Fruit fly (Drosophila melanogaster) whole organism, embryonic: ENCODE data around the gene Tim9b.

Experiments
- Awh ChIP-seq: fragments of 200-800 bp; sonication (Bioruptor generic); IDR thresholded peaks from 2 replicates; pipeline ENCODE4, ENCODE4 v1.3.6; 2022; ENCODE audit warnings: missing biosample characterization, missing genetic modification characterization
- B-H2 ChIP-seq: fragments of 200-800 bp; sonication (Bioruptor generic); optimal IDR thresholded peaks from 2 replicates; lab custom pipeline; 2018; ENCODE audit warnings: missing biosample characterization, mild to moderate bottlenecking, missing genetic modification characterization
- CG12236 ChIP-seq: fragments of 200-800 bp; sonication (Bioruptor generic); optimal IDR thresholded peaks from 2 replicates; lab custom pipeline; 2016; ENCODE audit warnings: missing biosample characterization, missing genetic modification characterization
- CG12391 ChIP-seq: fragments of 200-800 bp; sonication (Bioruptor generic); optimal IDR thresholded peaks from 3 replicates; lab custom pipeline; 2018; ENCODE audit warnings: missing biosample characterization, mild to moderate bottlenecking, missing genetic modification characterization, moderate library complexity
- CG1602 ChIP-seq: fragments of 200-800 bp; sonication (Bioruptor generic); optimal IDR thresholded peaks from 3 replicates; lab custom pipeline; 2016; ENCODE audit warnings: missing biosample characterization, missing genetic modification characterization
- CG1647 ChIP-seq: fragments of 200-800 bp; sonication (Bioruptor generic); optimal IDR thresholded peaks from 3 replicates; lab custom pipeline; 2016; ENCODE audit warnings: missing biosample characterization, missing genetic modification characterization
- CG17186 ChIP-seq: fragments of 200-800 bp; sonication (Bioruptor generic); optimal IDR thresholded peaks from 3 replicates; lab custom pipeline; 2017; ENCODE audit warnings: missing biosample characterization, missing genetic modification reagents, missing genetic modification characterization
- CG17612 ChIP-seq: fragments of 200-800 bp; sonication (Bioruptor generic); IDR thresholded peaks from 2 replicates; pipeline ENCODE4 v1.3.6; 2022; ENCODE audit warnings: missing biosample characterization, missing genetic modification characterization
- CG1832 ChIP-seq: fragments of 200-800 bp; sonication (Bioruptor generic); optimal IDR thresholded peaks from 2 replicates; lab custom pipeline; 2017; ENCODE audit warnings: missing biosample characterization, mild to moderate bottlenecking, missing genetic modification characterization, inconsistent platforms
- CG18619 ChIP-seq: fragments of 200-800 bp; sonication (Bioruptor generic); optimal IDR thresholded peaks from 3 replicates; lab custom pipeline; 2017; ENCODE audit warnings: missing biosample characterization, mild to moderate bottlenecking, missing genetic modification characterization
- CG2202 ChIP-seq: fragments of 200-800 bp; sonication (Bioruptor generic); optimal IDR thresholded peaks from 2 replicates; lab custom pipeline; 2018; ENCODE audit warnings: missing biosample characterization, mild to moderate bottlenecking, missing genetic modification characterization
- CG2678 ChIP-seq: fragments of 200-800 bp; sonication (Bioruptor generic); optimal IDR thresholded peaks from 3 replicates; lab custom pipeline; 2019; ENCODE audit warnings: missing biosample characterization, mild to moderate bottlenecking, missing genetic modification characterization, moderate library complexity
- CG2889 ChIP-seq: fragments of 200-800 bp; sonication (Bioruptor generic); IDR thresholded peaks from 3 replicates; pipeline ENCODE4 v1.3.6; 2022; ENCODE audit warnings: missing biosample characterization, missing genetic modification characterization
- CG31224 ChIP-seq: fragments of 200-800 bp; sonication (Bioruptor generic); IDR thresholded peaks from 2 replicates; pipeline ENCODE4 v1.3.6; 2022; ENCODE audit warnings: missing biosample characterization, missing genetic modification characterization
- CG42726 ChIP-seq: fragments of 200-800 bp; sonication (Bioruptor generic); IDR thresholded peaks from 2 replicates; pipeline ENCODE4 v1.3.6; 2022; ENCODE audit warnings: missing biosample characterization, missing genetic modification characterization; ENCODE audit not compliant: partially characterized antibody
- CG4854 ChIP-seq: fragments of 200-800 bp; sonication (Bioruptor generic); optimal IDR thresholded peaks from 2 replicates; lab custom pipeline; 2016; ENCODE audit warnings: missing biosample characterization, missing genetic modification characterization, inconsistent platforms
- CG6683 ChIP-seq: fragments of 200-800 bp; sonication (Bioruptor generic); optimal IDR thresholded peaks from 2 replicates; lab custom pipeline; 2017; ENCODE audit warnings: missing biosample characterization, mild to moderate bottlenecking, missing genetic modification characterization, missing genetic modification reagents
- CG8089 ChIP-seq: fragments of 200-800 bp; sonication (Bioruptor generic); optimal IDR thresholded peaks from 3 replicates; lab custom pipeline; 2016; ENCODE audit warnings: missing biosample characterization, missing genetic modification characterization
- Dip2 ChIP-seq: fragments of 200-800 bp; sonication (Bioruptor generic); IDR thresholded peaks from 2 replicates; pipeline ENCODE4 v1.3.6; 2022; ENCODE audit warnings: missing biosample characterization, missing genetic modification characterization
- E2f2 ChIP-seq: fragments of 200-800 bp; sonication (Bioruptor generic); IDR thresholded peaks from 2 replicates; pipeline ENCODE4 v1.3.6; 2022; ENCODE audit warnings: missing biosample characterization, missing genetic modification characterization
- GATAe ChIP-seq: fragments of 200-800 bp; sonication (Bioruptor generic); conservative IDR thresholded peaks from 2 replicates; pipeline ENCODE4 v1.3.6; 2022; ENCODE audit warnings: missing biosample characterization, missing genetic modification characterization
- Hmr ChIP-seq: fragments of 200-800 bp; sonication (Bioruptor generic); optimal IDR thresholded peaks from 3 replicates; lab custom pipeline; 2017; ENCODE audit warnings: mild to moderate bottlenecking, missing biosample characterization, missing genetic modification reagents, missing genetic modification characterization
- Hr78 ChIP-seq, 2 experiments: fragments of 200-800 bp in 1 of 2; fragments of >200 bp in 1 of 2; sonication (Bioruptor generic) in 1 of 2; optimal IDR thresholded peaks; 2 replicates each; lab custom pipeline; 2017 to 2019; ENCODE audit warnings: missing biosample characterization in 2 of 2, missing genetic modification characterization in 2 of 2, mild to moderate bottlenecking in 1 of 2, moderate library complexity in 1 of 2
- MTF-1 ChIP-seq: fragments of 200-800 bp; sonication (Bioruptor generic); optimal IDR thresholded peaks from 2 replicates; lab custom pipeline; 2018; ENCODE audit warnings: missing biosample characterization, mild to moderate bottlenecking, missing genetic modification characterization, borderline replicate concordance
- Mad ChIP-seq: fragments of 200-800 bp; sonication (Bioruptor generic); optimal IDR thresholded peaks from 2 replicates; lab custom pipeline; 2016; ENCODE audit warnings: missing biosample characterization, missing genetic modification characterization
- Nf-YC ChIP-seq: fragments of 200-800 bp; optimal IDR thresholded peaks from 3 replicates; lab custom pipeline; 2019; ENCODE audit warnings: missing biosample characterization, mild to moderate bottlenecking, missing genetic modification characterization, moderate library complexity
- Spps ChIP-seq: fragments of 200-800 bp; sonication (Bioruptor generic); optimal IDR thresholded peaks from 2 replicates; lab custom pipeline; 2018; ENCODE audit warnings: missing biosample characterization, mild to moderate bottlenecking, missing genetic modification characterization
- Taf1 ChIP-seq: fragments of 200-800 bp; sonication (Bioruptor generic); IDR thresholded peaks from 2 replicates; pipeline ENCODE4 v1.3.6; 2022; ENCODE audit warnings: missing biosample characterization, missing genetic modification characterization
- bbx ChIP-seq: fragments of 200-800 bp; sonication (Bioruptor generic); IDR thresholded peaks from 2 replicates; pipeline ENCODE4 v1.3.6; 2022; ENCODE audit warnings: missing biosample characterization, missing genetic modification characterization; ENCODE audit not compliant: partially characterized antibody
- cas ChIP-seq: fragments of 200-800 bp; sonication (Bioruptor generic); IDR thresholded peaks from 2 replicates; pipeline ENCODE4 v1.3.6; 2022; ENCODE audit warnings: missing biosample characterization, missing genetic modification characterization
- crc ChIP-seq: fragments of 200-800 bp; sonication (Bioruptor generic); optimal IDR thresholded peaks from 2 replicates; lab custom pipeline; 2016; ENCODE audit warnings: missing biosample characterization, missing genetic modification characterization
- crol ChIP-seq: fragments of 200-800 bp; sonication (Bioruptor generic); IDR thresholded peaks from 2 replicates; pipeline ENCODE4 v1.3.6; 2022; ENCODE audit warnings: missing biosample characterization, missing genetic modification characterization
- dimm ChIP-seq: fragments of 200-800 bp; sonication (Bioruptor generic); IDR thresholded peaks from 2 replicates; pipeline ENCODE4 v1.3.6; 2022; ENCODE audit warnings: missing biosample characterization, missing genetic modification characterization
- ewg ChIP-seq: fragments of 200-800 bp; sonication (Bioruptor generic); optimal IDR thresholded peaks from 3 replicates; lab custom pipeline; 2017; ENCODE audit warnings: mild to moderate bottlenecking, missing biosample characterization, missing genetic modification reagents, missing genetic modification characterization
- fd102C ChIP-seq: fragments of 200-800 bp; sonication (Bioruptor generic); optimal IDR thresholded peaks from 2 replicates; lab custom pipeline; 2018; ENCODE audit warnings: missing biosample characterization, mild to moderate bottlenecking, missing genetic modification characterization, moderate library complexity
- ham ChIP-seq: fragments of 200-800 bp; sonication (Bioruptor generic); IDR thresholded peaks from 2 replicates; pipeline ENCODE4 v1.3.6; 2022; ENCODE audit warnings: missing biosample characterization, missing genetic modification characterization
- jigr1 ChIP-seq: fragments of 200-800 bp; sonication (Bioruptor generic); IDR thresholded peaks from 3 replicates; pipeline ENCODE4 v1.3.6; 2022; ENCODE audit warnings: missing biosample characterization, missing genetic modification characterization
- jumu ChIP-seq: fragments of 200-800 bp; sonication (Bioruptor generic); optimal IDR thresholded peaks from 3 replicates; lab custom pipeline; 2016; ENCODE audit warnings: missing biosample characterization, missing genetic modification characterization
- kay ChIP-seq: fragments of 200-800 bp; sonication (Bioruptor generic); optimal IDR thresholded peaks from 2 replicates; lab custom pipeline; 2016; ENCODE audit warnings: missing biosample characterization, missing genetic modification characterization
- lbe ChIP-seq: fragments of 200-800 bp; sonication (Bioruptor generic); optimal IDR thresholded peaks from 2 replicates; lab custom pipeline; 2016; ENCODE audit warnings: missing biosample characterization, mild to moderate bottlenecking, missing genetic modification characterization
- lmd ChIP-seq: fragments of 200-800 bp; sonication (Bioruptor generic); IDR thresholded peaks from 2 replicates; pipeline ENCODE4 v1.3.6; 2022; ENCODE audit warnings: missing biosample characterization, missing genetic modification characterization
- peb ChIP-seq: fragments of 200-800 bp; sonication (Bioruptor generic); IDR thresholded peaks from 2 replicates; pipeline ENCODE4 v1.3.6; 2022; ENCODE audit warnings: missing biosample characterization, missing genetic modification characterization
- psq ChIP-seq: fragments of 200-800 bp; sonication (Bioruptor generic); optimal IDR thresholded peaks from 2 replicates; lab custom pipeline; 2017; ENCODE audit warnings: missing biosample characterization, missing genetic modification characterization
- seq ChIP-seq: fragments of 200-800 bp; sonication (Bioruptor generic); IDR thresholded peaks from 2 replicates; pipeline ENCODE4 v1.3.6; 2022; ENCODE audit warnings: missing biosample characterization, missing genetic modification characterization
- sim ChIP-seq: fragments of 200-800 bp; sonication (Bioruptor generic); IDR thresholded peaks from 2 replicates; pipeline ENCODE4 v1.3.6; 2022; ENCODE audit warnings: missing biosample characterization, missing genetic modification characterization
- slbo ChIP-seq: fragments of 200-800 bp; sonication (Bioruptor generic); IDR thresholded peaks from 2 replicates; pipeline ENCODE4 v1.3.6; 2022; ENCODE audit warnings: missing biosample characterization, missing genetic modification characterization
- sna ChIP-seq: fragments of 200-800 bp; sonication (Bioruptor generic); IDR thresholded peaks from 2 replicates; pipeline ENCODE4 v1.3.6; 2022; ENCODE audit warnings: missing biosample characterization, missing genetic modification characterization; ENCODE audit not compliant: partially characterized antibody
- toy ChIP-seq: fragments of 200-800 bp; sonication (Bioruptor generic); IDR thresholded peaks from 2 replicates; pipeline ENCODE4 v1.3.6; 2022; ENCODE audit warnings: missing biosample characterization, missing genetic modification characterization
- twi ChIP-seq: fragments of 200-800 bp; optimal IDR thresholded peaks from 2 replicates; lab custom pipeline; 2019; ENCODE audit warnings: missing biosample characterization, mild to moderate bottlenecking, missing genetic modification characterization, moderate library complexity
- vnd ChIP-seq: fragments of 200-800 bp; sonication (Bioruptor generic); IDR thresholded peaks from 3 replicates; pipeline ENCODE4 v1.3.6; 2022; ENCODE audit warnings: missing biosample characterization, missing genetic modification characterization; ENCODE audit not compliant: partially characterized antibody
- wek ChIP-seq: fragments of 200-800 bp; sonication (Bioruptor generic); optimal IDR thresholded peaks from 3 replicates; lab custom pipeline; 2018; ENCODE audit warnings: missing biosample characterization, mild to moderate bottlenecking, missing genetic modification characterization, moderate library complexity

Tim9b gene

dm6 chrX:19666991-19667409 lies 48.7 kb upstream of the Tim9b start, which contains the start of gene Zw (continued):
- TF ChIP-seq CG18619 (peak; percentile 16), Dip2 (no peak), lbe (peak; percentile 40), CG42726 (GFP tag; lab: Robert Waterston, UW) (no peak), Awh (no peak), Hmr (GFP tag; lab: Kevin White, UChicago) (peak; percentile 27), bbx (GFP tag; lab: Robert Waterston, UW) (peak; percentile 61), kay (GFP tag; lab: Kevin White, UChicago) (no peak), B-H2 (peak; percentile 48), CG31224 (0 out of 2 replicates have a peak, but pooled peaks have one; percentile 38), CG17186 (GFP tag; lab: Kevin White, UChicago) (no peak), twi (peak; percentile 36), GATAe (GFP tag; lab: Robert Waterston, UW) (peak; percentile 13; the same call in 1 of the 2 replicates), wek (GFP tag; lab: Kevin White, UChicago) (no peak), CG2202 (tag; lab: Kevin White, UChicago) (no peak), toy (GFP tag; lab: Robert Waterston, UW) (no peak), CG12236 (no peak), peb (no peak), CG17612 (GFP tag; lab: Robert Waterston, UW) (no peak), dimm (GFP tag; lab: Robert Waterston, UW) (no peak), lmd (GFP tag; lab: Robert Waterston, UW) (peak; percentile 47; the same call in 1 of the 2 replicates), ewg (no peak), CG8089 (GFP tag; lab: Kevin White, UChicago) (peak; percentile 10), CG1832 (GFP tag; lab: Kevin White, UChicago) (no peak), MTF-1 (GFP tag; lab: Kevin White, UChicago) (no peak), CG1647 (GFP tag; lab: Kevin White, UChicago) (peak; percentile 11), crc (GFP tag; lab: Kevin White, UChicago) (no peak), fd102C (GFP tag; lab: Kevin White, UChicago) (no peak), Mad (GFP tag; lab: Kevin White, UChicago) (no peak), Spps (tag; lab: Kevin White, UChicago) (no peak), Nf-YC (tag; lab: Kevin White, UChicago) (peak; percentile 1), psq (no peak), E2f2 (peak; percentile 35; the same call in 1 of the 2 replicates), vnd (0 out of 3 replicates have a peak, but pooled peaks have one; percentile 37), sim (GFP tag; lab: Robert Waterston, UW) (no peak), CG4854 (GFP tag; lab: Kevin White, UChicago) (no peak), crol (GFP tag; lab: Robert Waterston, UW) (0 out of 2 replicates have a peak, but pooled peaks have one; percentile 19), jigr1 (GFP tag; lab: Robert Waterston, UW) (no peak; the same call in 2 of the 3 replicates), cas (no peak), slbo (GFP tag; lab: Robert Waterston, UW) (peak; percentile 86), jumu (GFP tag; lab: Kevin White, UChicago) (no peak), sna (GFP tag; lab: Robert Waterston, UW) (no peak), Hr78 (GFP tag; optimal IDR thresholded peaks at IDR 0.05; lab: Kevin White, UChicago) (no peak), CG12391 (peak; percentile 21), CG6683 (GFP tag; lab: Kevin White, UChicago) (no peak), ham (GFP tag; lab: Robert Waterston, UW) (no peak), CG2889 (GFP tag; lab: Robert Waterston, UW) (0 out of 3 replicates have a peak, but pooled peaks have one; percentile 29), CG1602 (GFP tag; lab: Kevin White, UChicago) (peak; percentile 25), seq (GFP tag; lab: Robert Waterston, UW) (peak; percentile 33; the same call in 1 of the 2 replicates), CG2678 (tag; lab: Kevin White, UChicago) (peak; percentile 57), Taf1 (GFP tag; lab: Robert Waterston, UW) (peak; percentile 40; the same call in 1 of the 2 replicates)
